Worm (Caenorhabditis elegans) whole organism, early embryonic: ENCODE measurements around the gene T02B11.6.
A peak's percentile ranks its signal among the peaks of the same experiment; 100 is the strongest.

Source experiments
- B0310.2 ChIP-seq: sonication (generic microtip); optimal IDR thresholded peaks from 2 replicates; lab custom pipeline; 2016; ENCODE audit warnings: mild to moderate bottlenecking, missing genetic modification characterization, missing compliant biosample characterization
- F13C5.2 ChIP-seq: sonication (generic microtip); optimal IDR thresholded peaks from 2 replicates; lab custom pipeline; 2017; ENCODE audit warnings: mild to moderate bottlenecking, missing genetic modification characterization, inconsistent platforms, missing compliant biosample characterization
- aly-1 ChIP-seq: sonication (generic microtip); optimal IDR thresholded peaks from 2 replicates; lab custom pipeline; 2016; ENCODE audit warnings: missing genetic modification characterization, missing compliant biosample characterization
- ama-1 ChIP-seq: fragments of 150-350 bp; optimal IDR thresholded peaks from 2 replicates; lab custom pipeline; 2014
- ceh-13 ChIP-seq: fragments of 200-800 bp; sonication (Bioruptor generic); optimal IDR thresholded peaks from 2 replicates; lab custom pipeline; 2018; ENCODE audit warnings: mild to moderate bottlenecking, missing genetic modification characterization, missing compliant biosample characterization
- ceh-36 ChIP-seq: sonication (generic microtip); optimal IDR thresholded peaks from 2 replicates; lab custom pipeline; 2016; ENCODE audit warnings: missing genetic modification characterization, inconsistent platforms, missing compliant biosample characterization
- ets-7 ChIP-seq: sonication (generic microtip); optimal IDR thresholded peaks from 2 replicates; lab custom pipeline; 2016; ENCODE audit warnings: missing genotype, missing genetic modification characterization, missing compliant biosample characterization
- flt-1 ChIP-seq: fragments of 200-800 bp; sonication (Bioruptor generic); IDR thresholded peaks from 2 replicates; pipeline ENCODE4 v1.3.6; 2022; ENCODE audit warnings: missing genetic modification characterization, missing compliant biosample characterization
- hmbx-1 ChIP-seq: sonication (generic microtip); optimal IDR thresholded peaks from 2 replicates; lab custom pipeline; 2016; ENCODE audit warnings: mild to moderate bottlenecking, missing genetic modification characterization, missing compliant biosample characterization
- hmg-4 ChIP-seq: fragments of 200-800 bp; sonication (Bioruptor generic); optimal IDR thresholded peaks from 2 replicates; lab custom pipeline; 2018; ENCODE audit warnings: mild to moderate bottlenecking, missing genetic modification characterization, missing compliant biosample characterization
- hnd-1 ChIP-seq: sonication (generic microtip); optimal IDR thresholded peaks from 2 replicates; lab custom pipeline; 2016; ENCODE audit warnings: missing genetic modification characterization, missing compliant biosample characterization
- pes-1 ChIP-seq: fragments of 200-800 bp; sonication (Bioruptor generic); IDR thresholded peaks from 2 replicates; pipeline ENCODE4 v1.3.6; 2022; ENCODE audit warnings: missing genetic modification reagents, missing genetic modification characterization, missing compliant biosample characterization
- scrt-1 ChIP-seq: fragments of 200-800 bp; sonication (Bioruptor generic); IDR thresholded peaks from 2 replicates; pipeline ENCODE4 v1.3.6; 2022; ENCODE audit warnings: missing genetic modification characterization, missing compliant biosample characterization
- sea-1 ChIP-seq: fragments of 200-800 bp; sonication (Bioruptor generic); conservative IDR thresholded peaks from 2 replicates; pipeline ENCODE4 v1.3.6; 2022; ENCODE audit warnings: missing genetic modification characterization, missing compliant biosample characterization
- tbx-11 ChIP-seq: fragments of 200-800 bp; sonication (Bioruptor generic); IDR thresholded peaks from 2 replicates; pipeline ENCODE4 v1.3.6; 2022; ENCODE audit warnings: missing genetic modification characterization, missing compliant biosample characterization
- tbx-37 ChIP-seq: fragments of 200-800 bp; sonication (Bioruptor generic); conservative IDR thresholded peaks from 2 replicates; pipeline ENCODE4 v1.3.6; 2022; ENCODE audit warnings: missing genetic modification reagents, missing genetic modification characterization, missing compliant biosample characterization
- tra-4 ChIP-seq: sonication (generic microtip); optimal IDR thresholded peaks from 2 replicates; lab custom pipeline; 2017; ENCODE audit warnings: missing genetic modification characterization, missing compliant biosample characterization

Gene T02B11.6

DNA sequence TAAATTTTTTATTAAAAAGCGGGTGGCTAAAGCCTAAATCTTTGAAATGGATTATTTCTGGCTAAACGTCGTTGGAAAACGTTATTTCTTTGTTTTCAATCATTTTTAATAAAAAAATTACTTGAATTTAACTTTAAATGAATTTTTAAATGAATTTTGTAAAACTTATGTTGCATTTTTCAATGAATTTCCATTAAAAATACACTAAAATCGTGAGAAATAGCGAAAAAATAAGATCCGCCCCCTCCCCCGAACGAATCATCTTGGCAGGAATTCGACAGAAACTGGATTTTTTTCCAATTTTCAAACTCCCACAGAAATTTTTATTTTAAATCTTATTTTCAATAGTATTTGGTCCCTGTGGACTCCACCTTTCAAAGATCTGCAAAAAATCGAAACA lies 9.9 kb downstream of the T02B11.6 start, which contains the start of gene srg-53:
Gene srg-53, plus strand, starts transcription at position 301 of the 400 bp plus-strand sequence.
- TF ChIP-seq B0310.2 (no peak), F13C5.2 (no peak), ceh-36 (no peak), sea-1 (no peak), tbx-37 (GFP tag; lab: Robert Waterston, UW) (no peak), hnd-1 (tag; lab: Kevin White, UChicago) (no peak), ets-7 (tag; lab: Kevin White, UChicago) (no peak), ama-1 (lab: Kevin White, UChicago) (no peak), ceh-13 (GFP tag; lab: Kevin White, UChicago) (no peak), tra-4 (no peak)

DNA sequence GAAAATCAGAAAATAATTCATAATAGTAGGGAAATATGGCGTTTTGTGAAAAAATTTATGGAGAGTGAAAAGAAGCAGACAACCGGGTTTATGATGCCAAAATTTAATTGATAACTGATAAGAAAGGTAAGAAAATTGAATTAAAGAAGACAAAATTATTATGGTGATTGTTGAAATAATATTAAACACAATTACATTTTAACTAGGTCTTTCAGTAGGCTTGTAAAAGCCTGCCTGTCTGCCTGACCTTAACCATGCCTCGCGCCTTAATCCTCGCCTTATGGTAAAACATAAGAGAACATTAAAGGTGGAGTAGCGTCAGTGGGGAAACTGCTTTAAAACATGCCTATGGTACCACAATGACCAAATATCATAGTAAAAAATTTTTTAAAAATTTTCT lies 10.5 kb downstream of the T02B11.6 start, which contains the start of gene T02B11.8:
Gene T02B11.8, minus strand, starts transcription at position 101 of the 400 bp plus-strand sequence.
- no peak for TF ChIP-seq tra-4

DNA sequence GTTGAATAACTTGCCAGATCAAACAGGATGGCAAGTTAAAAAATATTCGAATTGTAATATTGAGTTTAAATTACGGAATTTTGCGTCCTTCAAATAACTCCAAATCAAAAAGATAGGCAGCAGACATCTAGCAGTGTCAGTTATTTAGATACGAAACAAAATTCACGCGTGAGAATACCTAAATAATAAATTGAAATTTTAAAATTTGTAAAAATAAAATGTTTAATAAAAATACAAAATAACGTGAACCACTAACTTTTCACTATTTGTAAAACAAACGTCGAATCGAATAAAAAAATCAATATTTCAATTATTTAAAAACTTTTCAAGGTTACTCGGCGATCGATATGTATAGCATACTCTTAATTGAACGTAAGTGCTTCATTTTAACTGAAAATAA lies 13.2 kb downstream of the T02B11.6 start, which contains the start of gene T02B11.9:
Gene T02B11.9, plus strand, starts transcription at position 301 of the 400 bp plus-strand sequence.
- TF ChIP-seq tbx-37 (GFP tag; lab: Robert Waterston, UW): no peak
- TF ChIP-seq hmbx-1 (tag; lab: Kevin White, UChicago): no peak

DNA sequence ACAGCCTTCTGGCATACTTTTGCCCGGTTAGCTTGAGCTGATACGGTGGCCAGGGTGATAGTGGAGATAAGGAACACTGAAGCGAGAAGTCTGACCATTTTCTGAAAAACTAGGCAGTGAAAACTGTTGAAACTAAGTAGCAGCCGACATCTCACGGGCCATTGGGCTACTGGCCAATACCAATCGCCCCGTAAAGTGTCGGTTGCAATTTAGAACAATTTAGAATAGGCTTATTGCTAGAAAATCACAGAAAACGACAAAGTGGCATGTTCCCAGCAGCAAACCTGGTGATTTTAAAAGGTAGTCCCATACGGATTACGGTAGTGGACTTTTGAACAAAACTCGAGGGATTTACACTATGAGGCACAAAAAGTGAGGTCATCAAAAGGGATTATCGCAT lies 18.1 kb downstream of the T02B11.6 start, which contains the start of gene T02B11.4:
Gene T02B11.4, minus strand, starts transcription at position 101 of the 400 bp plus-strand sequence.
- TF ChIP-seq ceh-36 (no peak), pes-1 (GFP tag; lab: Robert Waterston, UW) (no peak), hnd-1 (tag; lab: Kevin White, UChicago) (no peak), tbx-11 (GFP tag; lab: Robert Waterston, UW) (no peak), F13C5.2 (no peak), hmg-4 (GFP tag; lab: Kevin White, UChicago) (no peak), B0310.2 (no peak), tra-4 (no peak), tbx-37 (GFP tag; lab: Robert Waterston, UW) (no peak), sea-1 (no peak), ets-7 (tag; lab: Kevin White, UChicago) (no peak), scrt-1 (no peak), hmbx-1 (tag; lab: Kevin White, UChicago) (no peak), flt-1 (no peak)

DNA sequence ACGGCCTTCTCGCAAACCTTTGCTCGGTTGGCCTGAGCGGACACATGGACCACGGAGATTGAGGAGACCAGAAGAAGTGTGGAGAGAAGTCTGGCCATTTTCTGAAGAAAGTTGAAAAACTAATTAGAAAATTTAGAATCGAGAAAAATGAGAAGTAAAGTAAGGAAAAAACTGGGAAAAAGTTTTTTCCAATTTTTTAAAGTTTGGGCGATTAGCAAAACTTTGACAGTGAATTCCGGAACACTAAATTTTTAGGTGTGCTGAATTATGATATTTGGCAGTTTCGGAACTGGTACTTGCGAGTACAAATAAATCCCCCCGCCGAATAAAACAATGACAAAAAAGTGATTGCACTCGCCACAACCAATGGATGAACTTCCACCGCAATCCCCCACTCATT lies 22.4 kb downstream of the T02B11.6 start, which contains the start of gene T02B11.3:
Gene T02B11.3, minus strand, starts transcription at position 101 of the 400 bp plus-strand sequence.
- TF ChIP-seq F13C5.2 (no peak), ama-1 (lab: Kevin White, UChicago) (no peak), ets-7 (tag; lab: Kevin White, UChicago) (no peak), hnd-1 (tag; lab: Kevin White, UChicago) (no peak), scrt-1 (no peak), aly-1 (tag; lab: Kevin White, UChicago) (no peak), tbx-11 (GFP tag; lab: Robert Waterston, UW) (no peak), B0310.2 (no peak), ceh-13 (GFP tag; lab: Kevin White, UChicago) (no peak), hmg-4 (GFP tag; lab: Kevin White, UChicago) (no peak), hmbx-1 (tag; lab: Kevin White, UChicago) (no peak), ceh-36 (no peak), flt-1 (no peak), tra-4 (no peak), sea-1 (no peak), tbx-37 (GFP tag; lab: Robert Waterston, UW) (no peak), pes-1 (GFP tag; lab: Robert Waterston, UW) (no peak)

DNA sequence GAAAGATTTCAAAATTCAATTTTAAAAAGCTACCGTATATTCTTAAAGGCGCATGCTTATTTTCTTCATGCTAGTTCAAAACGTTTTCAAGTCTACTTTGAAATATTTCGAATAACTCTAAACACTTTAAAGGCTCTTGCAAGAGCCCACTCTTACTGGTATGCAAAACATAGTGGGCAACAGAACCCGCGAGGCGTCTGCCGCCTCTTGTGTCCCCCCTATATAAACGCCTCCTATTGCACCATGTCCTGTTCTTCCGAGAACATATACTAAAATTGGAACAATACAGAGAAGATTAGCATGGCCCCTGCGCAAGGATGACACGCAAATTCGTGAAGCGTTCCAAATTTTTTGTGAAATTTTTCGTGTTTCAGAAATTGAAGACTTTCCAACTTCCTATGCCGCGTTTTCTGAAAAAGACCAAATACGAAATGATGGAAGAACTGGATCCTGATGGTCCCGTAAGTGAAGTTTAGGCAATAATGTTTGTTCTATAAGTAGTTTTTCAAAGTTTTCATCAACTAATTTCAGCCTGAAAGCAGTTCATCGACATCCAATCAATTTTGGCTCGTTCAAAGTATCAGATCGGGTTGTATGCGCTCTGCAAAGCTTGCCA lies 30.2 kb downstream of the T02B11.6 start:
- TF ChIP-seq B0310.2 (no peak), pes-1 (GFP tag; lab: Robert Waterston, UW) (peak; percentile 62), flt-1 (peak; percentile 44; the same call in 1 of the 2 replicates)

DNA sequence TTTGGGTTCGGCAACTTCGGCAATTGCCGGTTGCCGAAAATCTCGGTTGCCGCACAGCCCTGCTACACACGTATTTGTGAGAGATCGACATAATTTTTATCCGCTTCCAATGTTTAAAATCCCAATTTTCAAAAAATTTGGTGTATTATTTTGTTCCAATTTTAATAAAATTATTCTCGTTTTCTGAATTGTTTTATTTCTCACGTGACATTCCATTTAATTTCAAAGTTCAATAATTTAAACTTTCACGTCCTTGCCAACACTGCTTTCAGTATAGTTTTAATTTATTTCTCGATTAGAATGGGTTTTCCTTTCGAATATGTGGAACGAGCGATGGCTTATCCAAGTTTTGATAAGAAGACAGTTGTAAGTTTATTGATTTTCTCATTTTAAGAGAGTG lies 32.6 kb downstream of the T02B11.6 start, which contains the start of gene K09C6.2:
Gene K09C6.2, plus strand, starts transcription at position 301 of the 400 bp plus-strand sequence.
- TF ChIP-seq ceh-13 (GFP tag; lab: Kevin White, UChicago) (no peak), aly-1 (tag; lab: Kevin White, UChicago) (no peak), F13C5.2 (no peak), tbx-11 (GFP tag; lab: Robert Waterston, UW) (no peak), tbx-37 (GFP tag; lab: Robert Waterston, UW) (no peak), ama-1 (lab: Kevin White, UChicago) (no peak), scrt-1 (no peak), tra-4 (no peak), B0310.2 (no peak), hmbx-1 (tag; lab: Kevin White, UChicago) (no peak), ceh-36 (no peak), sea-1 (no peak), flt-1 (no peak), pes-1 (GFP tag; lab: Robert Waterston, UW) (no peak)

DNA sequence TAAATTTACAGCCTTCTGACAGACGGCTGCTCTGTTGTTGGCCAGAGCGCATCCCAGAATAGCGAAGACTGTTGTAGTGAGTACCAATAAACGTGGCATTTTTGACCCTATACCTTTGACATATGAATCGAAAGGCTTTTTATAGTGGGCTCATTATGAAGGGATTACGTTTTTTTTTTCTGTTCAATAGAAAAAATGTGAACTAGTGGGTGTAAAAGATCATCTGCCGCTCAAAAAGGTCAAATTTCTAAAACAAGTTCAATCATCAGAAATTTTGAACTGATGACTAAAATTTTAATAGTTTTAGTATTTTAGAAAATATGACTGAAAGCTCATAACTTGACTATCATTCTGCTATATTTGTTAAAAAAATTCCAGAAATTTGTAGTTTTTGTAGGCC lies 34.1 kb downstream of the T02B11.6 start, which contains the start of gene K09C6.9:
Gene K09C6.9, minus strand, starts transcription at position 101 of the 400 bp plus-strand sequence.
- TF ChIP-seq scrt-1 (no peak), hmbx-1 (tag; lab: Kevin White, UChicago) (no peak), tbx-37 (GFP tag; lab: Robert Waterston, UW) (no peak), tra-4 (no peak), B0310.2 (no peak)
